Worm (Caenorhabditis elegans): ENCODE data around the gene tmed-4.
A peak's percentile ranks its signal among the peaks of the same experiment; 100 is the strongest.

Gene tmed-4

DNA sequence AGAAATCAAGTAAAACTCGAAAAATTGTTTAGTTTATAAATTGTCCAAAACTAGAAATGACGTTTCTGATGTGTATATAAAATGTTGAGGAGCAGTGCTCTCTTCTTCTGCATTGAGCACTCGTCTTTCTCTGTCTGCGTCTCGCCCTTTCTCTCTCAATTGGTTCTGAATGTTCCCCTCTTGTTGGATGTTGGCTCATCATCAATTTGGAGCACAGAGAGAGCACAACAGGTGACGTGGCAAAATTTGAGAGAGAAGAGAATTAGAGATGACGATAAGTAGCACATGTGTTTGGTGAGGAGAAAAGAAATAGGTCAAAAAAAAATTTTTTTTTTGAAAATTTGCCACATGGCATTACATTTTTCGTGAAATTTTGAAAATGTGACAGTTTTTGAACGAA, 51.3 kb downstream of the tmed-4 start:
- TF ChIP-seq cog-1 (tag; optimal IDR thresholded peaks at IDR 0.05) (peak; percentile 23), tab-1 (GFP tag; IDR thresholded peaks at IDR 0.05) (no peak), med-1 (GFP tag; optimal IDR thresholded peaks at IDR 0.05; ENCODE audit: insufficient read depth) (no peak), flt-1 (GFP tag; IDR thresholded peaks at IDR 0.05) (no peak)
